Fruit fly (Drosophila melanogaster) whole organism, adult: ENCODE results near the gene AP-1sigma.
A peak's percentile ranks its signal among the peaks of the same experiment; 100 is the strongest.

Source experiments
- CG11617 ChIP-seq: fragments of 200-800 bp; sonication (Bioruptor generic); optimal IDR thresholded peaks from 2 replicates; lab custom pipeline; 2017; ENCODE audit warnings: mild to moderate bottlenecking, missing biosample characterization, missing genetic modification reagents, missing genetic modification characterization
- CG12768 ChIP-seq: fragments of 200-800 bp; sonication (Bioruptor generic); optimal IDR thresholded peaks from 2 replicates; lab custom pipeline; 2017; ENCODE audit warnings: missing biosample characterization, missing genetic modification characterization, mild to moderate bottlenecking, moderate library complexity, missing genetic modification reagents
- CG14711 ChIP-seq: fragments of 200-800 bp; sonication (Bioruptor generic); optimal IDR thresholded peaks from 2 replicates; lab custom pipeline; 2018; ENCODE audit warnings: missing biosample characterization, mild to moderate bottlenecking, missing genetic modification characterization, moderate library complexity
- CG33017 ChIP-seq: fragments of 200-800 bp; sonication (Bioruptor generic); optimal IDR thresholded peaks from 2 replicates; lab custom pipeline; 2018; ENCODE audit warnings: missing biosample characterization, mild to moderate bottlenecking, missing genetic modification characterization, moderate library complexity
- CG5204 ChIP-seq: fragments of 200-800 bp; sonication (Bioruptor generic); optimal IDR thresholded peaks from 2 replicates; lab custom pipeline; 2016; ENCODE audit warnings: missing biosample characterization, missing genetic modification characterization
- CG7101 ChIP-seq: fragments of 200-800 bp; sonication (Bioruptor generic); optimal IDR thresholded peaks from 2 replicates; lab custom pipeline; 2018; ENCODE audit warnings: missing biosample characterization, mild to moderate bottlenecking, missing genetic modification characterization, moderate library complexity
- Clk ChIP-seq: fragments of 200-800 bp; sonication (Bioruptor generic); optimal IDR thresholded peaks from 2 replicates; lab custom pipeline; 2017; ENCODE audit warnings: missing biosample characterization, missing genetic modification characterization
- Crg-1 ChIP-seq: fragments of 200-800 bp; sonication (Bioruptor generic); optimal IDR thresholded peaks from 2 replicates; lab custom pipeline; 2016; ENCODE audit warnings: missing biosample characterization, missing genetic modification characterization
- Hr96 ChIP-seq: fragments of 200-800 bp; sonication (Bioruptor generic); optimal IDR thresholded peaks from 2 replicates; lab custom pipeline; 2016; ENCODE audit warnings: missing biosample characterization, missing genetic modification characterization
- cic ChIP-seq: fragments of 200-800 bp; sonication (Bioruptor generic); optimal IDR thresholded peaks from 2 replicates; lab custom pipeline; 2017; ENCODE audit warnings: missing biosample characterization, mild to moderate bottlenecking, missing genetic modification characterization, moderate library complexity
- kay ChIP-seq: fragments of 200-800 bp; sonication (Bioruptor generic); peaks from one replicate; lab custom pipeline; 2016; ENCODE audit warnings: missing biosample characterization, missing genetic modification characterization, borderline replicate concordance
- ovo ChIP-seq: fragments of 200-800 bp; sonication (Bioruptor generic); optimal IDR thresholded peaks from 2 replicates; lab custom pipeline; 2016; ENCODE audit warnings: missing biosample characterization, missing genetic modification characterization
- tj ChIP-seq: fragments of 200-800 bp; sonication (Bioruptor generic); optimal IDR thresholded peaks from 3 replicates; lab custom pipeline; 2017; ENCODE audit warnings: missing biosample characterization, mild to moderate bottlenecking, missing genetic modification characterization, moderate library complexity
- toe ChIP-seq: fragments of 200-800 bp; sonication (Bioruptor generic); optimal IDR thresholded peaks from 2 replicates; lab custom pipeline; 2016; ENCODE audit warnings: missing biosample characterization, missing genetic modification characterization

dm6 chr3R:23940840-23941364 is 17.5 kb upstream of the AP-1sigma start:
- TF ChIP-seq Hr96 (GFP tag; lab: Kevin White, UChicago) (no peak), kay (GFP tag; lab: Kevin White, UChicago) (no peak), CG5204 (GFP tag; lab: Kevin White, UChicago) (no peak), CG12768 (GFP tag; lab: Kevin White, UChicago) (no peak), cic (GFP tag; lab: Kevin White, UChicago) (no peak), CG7101 (tag; lab: Kevin White, UChicago) (no peak), CG14711 (tag; lab: Kevin White, UChicago) (no peak), CG11617 (GFP tag; lab: Kevin White, UChicago) (no peak), Crg-1 (GFP tag; lab: Kevin White, UChicago) (no peak), tj (peak; percentile 84), ovo (GFP tag; lab: Kevin White, UChicago) (no peak), CG33017 (tag; lab: Kevin White, UChicago) (no peak), toe (GFP tag; lab: Kevin White, UChicago) (no peak), Clk (no peak)
